Worm (Caenorhabditis elegans) whole organism, dauer: ENCODE measurements around the gene eef-1B.2.

Experiments used
- unc-62 ChIP-seq: sonication (generic microtip); optimal IDR thresholded peaks from 2 replicates; lab custom pipeline; 2017; ENCODE audit warnings: missing biosample characterization, missing genetic modification reagents, missing genetic modification characterization

eef-1B.2 gene

DNA sequence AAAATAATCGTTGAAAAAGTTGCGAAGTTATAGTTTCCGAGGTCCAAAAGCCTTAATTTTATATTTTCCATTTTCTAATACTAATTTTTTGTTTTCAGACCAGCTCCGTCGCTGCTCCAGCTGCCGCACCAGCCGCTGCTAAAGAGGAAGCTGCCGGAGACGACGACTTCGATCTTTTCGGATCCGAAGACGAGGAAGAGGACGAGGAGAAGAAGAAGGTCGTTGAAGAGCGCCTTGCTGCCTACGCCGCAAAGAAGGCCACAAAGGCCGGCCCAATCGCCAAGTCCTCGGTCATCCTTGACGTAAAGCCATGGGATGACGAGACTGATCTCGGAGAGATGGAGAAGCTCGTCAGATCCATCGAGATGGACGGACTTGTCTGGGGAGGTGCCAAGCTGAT is 1.7 kb downstream of the eef-1B.2 start:
- TF ChIP-seq unc-62 (GFP tag; lab: Kevin White, UChicago): no peak

DNA sequence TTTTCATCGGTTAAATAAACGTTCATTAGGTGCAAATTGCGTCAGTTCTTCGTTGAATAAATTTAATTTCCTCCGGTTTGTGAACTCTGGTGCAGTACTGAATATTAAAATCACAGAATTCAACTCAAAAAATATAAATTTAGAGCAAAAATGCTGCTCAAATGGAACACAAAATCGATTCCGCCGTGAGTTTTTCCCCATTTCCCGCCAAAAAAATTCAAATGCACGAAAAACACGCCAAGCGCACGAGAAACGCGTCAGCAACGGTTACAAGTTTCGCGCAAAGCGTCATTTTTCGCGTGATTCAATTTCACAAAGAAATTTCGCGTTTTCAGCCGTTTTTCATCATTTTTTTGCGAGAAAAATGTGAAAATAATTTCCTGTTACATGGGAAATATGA is 2.3 kb downstream of the eef-1B.2 start, which contains the start of gene hrpu-1:
TSS of gene hrpu-1 (plus strand) at position 140 of the 400 bp plus-strand sequence.
- no peak for TF ChIP-seq unc-62 (GFP tag; lab: Kevin White, UChicago)

DNA sequence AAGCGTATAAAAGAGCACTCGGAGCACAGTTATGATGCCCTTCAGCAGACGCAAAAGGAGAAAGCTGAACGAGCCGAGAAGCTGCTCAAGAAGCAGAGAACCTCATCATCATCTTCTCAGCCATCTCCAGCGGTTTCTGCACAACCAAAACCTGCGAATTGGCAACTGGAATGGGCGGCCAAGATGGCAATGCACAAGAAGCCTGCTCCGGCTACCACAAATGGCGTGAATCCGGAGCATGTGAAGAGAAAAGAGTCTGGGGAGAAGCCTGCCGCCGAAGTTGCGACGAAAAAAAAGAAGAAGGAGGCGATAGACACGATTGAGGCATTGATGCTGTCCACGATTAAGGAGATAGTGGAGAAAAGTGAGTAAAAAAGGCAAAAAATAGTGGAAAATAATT is 4.0 kb downstream of the eef-1B.2 start:
- TF ChIP-seq unc-62 (GFP tag; lab: Kevin White, UChicago): no peak

DNA sequence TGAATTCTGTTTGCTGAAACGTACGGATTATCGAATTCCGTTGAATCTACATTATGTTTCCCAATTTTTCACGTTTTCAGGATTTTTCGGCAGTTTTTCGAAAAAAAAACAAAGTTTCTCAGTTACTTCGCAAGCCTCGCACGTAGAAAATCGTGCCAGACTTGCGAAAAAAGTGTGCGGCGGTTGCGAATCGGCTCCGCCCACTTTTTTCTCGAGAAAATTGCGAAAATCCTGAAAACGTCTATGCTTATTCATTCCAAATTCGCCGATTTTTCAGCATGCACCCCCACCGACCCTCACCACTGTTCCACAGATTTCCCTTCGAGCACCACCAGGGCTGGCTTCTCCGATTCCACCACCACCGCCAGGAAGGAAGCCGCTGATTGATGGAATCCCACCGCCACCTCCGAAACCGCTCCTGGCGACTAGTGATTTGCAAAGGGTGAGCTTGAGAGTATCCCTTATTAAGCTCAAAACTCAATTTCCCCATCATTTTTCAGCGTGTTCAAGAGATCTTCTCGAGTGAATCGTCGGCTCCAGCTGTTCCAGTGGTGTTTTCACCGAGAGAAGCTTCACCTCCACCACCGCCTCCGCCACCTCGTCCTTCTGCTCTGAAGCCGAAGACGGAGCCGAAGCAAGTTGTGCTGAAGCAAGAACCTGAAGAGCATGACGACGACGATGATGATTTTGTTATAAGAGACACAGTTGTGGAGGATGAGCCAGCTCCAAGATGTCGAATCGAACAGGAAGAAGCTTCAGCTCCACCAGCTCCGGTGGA is 5.2 kb downstream of the eef-1B.2 start:
- TF ChIP-seq unc-62 (GFP tag; lab: Kevin White, UChicago): no peak

DNA sequence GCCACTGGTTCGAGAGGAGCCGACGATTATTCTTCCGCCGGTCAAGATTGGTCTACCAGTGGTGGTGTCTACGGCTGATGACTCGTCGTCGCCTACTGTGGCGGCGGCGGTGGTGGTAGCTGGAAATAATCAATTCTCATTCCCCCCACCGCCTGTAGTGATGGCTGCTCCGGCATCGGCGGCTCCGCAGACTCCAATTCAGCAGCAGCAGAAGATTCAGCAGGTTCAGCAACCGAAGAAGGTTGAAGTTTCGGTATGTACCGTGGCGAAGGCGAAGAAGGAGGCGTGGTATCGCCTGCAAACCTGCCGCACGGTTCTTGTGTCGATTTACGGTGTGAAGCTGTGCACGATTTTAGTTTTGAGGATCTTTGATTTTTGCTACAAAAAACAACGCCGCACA is 9.0 kb downstream of the eef-1B.2 start:
- no peak for TF ChIP-seq unc-62 (GFP tag; lab: Kevin White, UChicago)

DNA sequence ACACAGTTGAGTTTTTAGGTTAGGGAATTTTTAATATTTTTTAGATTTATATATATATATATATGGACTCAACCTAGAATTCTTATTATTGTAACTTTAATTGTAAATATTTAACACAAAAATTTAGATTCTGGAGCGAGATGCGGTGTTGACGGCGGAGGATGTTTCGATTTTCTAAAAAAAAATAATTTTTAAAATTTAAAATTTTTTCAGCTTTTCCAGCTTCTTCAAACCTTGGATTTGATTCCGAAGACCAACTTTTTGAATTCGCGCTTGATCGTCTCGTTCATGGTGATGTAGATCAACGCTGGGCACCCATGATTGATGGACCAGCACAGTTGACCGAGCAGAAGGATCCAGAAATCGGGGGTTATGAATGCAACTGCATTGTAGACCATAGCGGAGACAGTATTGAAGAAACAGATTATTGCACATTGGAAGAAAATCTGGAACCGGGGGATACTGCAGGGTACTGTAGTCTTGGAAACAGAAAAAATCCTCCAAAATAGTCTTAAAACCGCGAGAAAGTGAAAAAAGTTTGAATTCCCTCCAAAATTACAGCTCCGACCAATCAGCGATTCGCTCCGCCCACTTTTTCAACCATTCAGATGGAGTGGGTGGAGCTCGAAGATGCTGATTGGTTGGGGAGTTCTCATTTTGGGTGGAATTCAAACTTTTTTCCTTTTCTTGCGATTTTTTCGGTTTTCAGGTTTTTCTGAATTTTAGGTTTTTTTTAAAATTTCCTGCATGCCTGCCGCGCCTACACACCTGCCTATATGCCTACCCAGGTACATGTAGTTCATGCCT is 12.4 kb downstream of the eef-1B.2 start:
- no peak for TF ChIP-seq unc-62 (GFP tag; lab: Kevin White, UChicago)

DNA sequence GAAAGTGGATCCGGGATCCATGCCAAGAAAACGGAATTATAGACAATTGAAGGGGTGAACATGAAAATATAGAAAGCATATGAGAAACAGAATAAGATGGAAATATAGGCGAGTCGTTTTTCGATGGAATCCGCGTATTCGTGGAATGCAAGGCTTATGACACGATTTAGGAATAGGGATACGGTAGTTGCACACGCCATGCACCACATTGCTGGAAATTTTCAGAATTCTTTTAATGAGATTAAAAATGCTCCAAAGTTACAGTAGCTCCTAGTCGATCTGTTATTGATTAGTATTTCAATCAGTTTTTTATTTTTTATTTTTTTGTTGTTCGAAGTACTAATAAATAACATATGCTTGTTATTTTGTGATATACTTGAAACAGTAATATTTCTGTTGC is 13.9 kb downstream of the eef-1B.2 start:
- TF ChIP-seq unc-62 (GFP tag; lab: Kevin White, UChicago): no peak

DNA sequence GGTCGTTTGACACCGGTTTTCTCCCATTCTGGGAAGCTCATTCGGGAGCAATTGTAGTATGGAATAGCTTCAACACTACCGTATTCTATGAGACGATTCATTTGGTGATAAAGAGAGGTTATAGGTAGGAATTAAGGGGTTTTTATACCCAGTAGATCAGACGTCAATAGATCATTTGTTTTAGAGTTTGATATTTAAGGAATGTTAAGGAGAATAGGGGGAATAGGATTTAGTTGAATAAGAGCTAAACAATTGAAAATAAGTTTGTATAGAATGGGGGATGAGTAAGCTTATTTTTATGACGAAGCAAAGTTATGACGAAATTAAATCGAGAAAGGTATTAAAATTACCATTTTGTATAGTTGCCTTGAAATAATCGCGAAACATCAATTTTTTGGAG is 16.1 kb downstream of the eef-1B.2 start, which contains the start of gene srt-47:
TSS of gene srt-47 (minus strand) at position 101 of the 400 bp plus-strand sequence.
- no peak for TF ChIP-seq unc-62 (GFP tag; lab: Kevin White, UChicago)

DNA sequence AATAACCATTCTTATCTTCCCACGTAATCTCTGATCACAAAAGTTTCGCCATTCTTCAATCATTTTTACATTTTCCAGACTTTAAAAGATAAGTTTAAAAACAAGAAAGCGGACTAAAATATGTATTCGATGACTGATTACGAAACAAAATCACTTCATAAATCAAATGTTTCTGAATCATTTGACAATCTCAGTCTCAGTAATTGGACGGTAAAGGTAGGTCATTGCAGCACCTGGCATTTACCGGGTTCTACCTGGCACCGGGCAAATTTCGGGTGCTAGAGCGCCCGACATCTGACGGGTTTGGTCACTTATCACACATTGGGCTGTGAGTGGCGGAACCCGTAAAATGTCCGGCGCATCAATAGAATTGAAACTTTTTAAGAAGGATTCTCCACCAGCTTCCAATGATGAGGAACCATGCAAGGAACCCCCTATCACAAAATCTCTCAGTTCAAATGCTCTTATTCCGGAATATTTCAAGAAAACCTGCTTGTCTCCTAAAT is 19.0 kb downstream of the eef-1B.2 start, which contains the start of gene Y41E3.19:
TSS of gene Y41E3.19 (plus strand) at position 51 of the 506 bp plus-strand sequence.
- TF ChIP-seq unc-62 (GFP tag; lab: Kevin White, UChicago): no peak

DNA sequence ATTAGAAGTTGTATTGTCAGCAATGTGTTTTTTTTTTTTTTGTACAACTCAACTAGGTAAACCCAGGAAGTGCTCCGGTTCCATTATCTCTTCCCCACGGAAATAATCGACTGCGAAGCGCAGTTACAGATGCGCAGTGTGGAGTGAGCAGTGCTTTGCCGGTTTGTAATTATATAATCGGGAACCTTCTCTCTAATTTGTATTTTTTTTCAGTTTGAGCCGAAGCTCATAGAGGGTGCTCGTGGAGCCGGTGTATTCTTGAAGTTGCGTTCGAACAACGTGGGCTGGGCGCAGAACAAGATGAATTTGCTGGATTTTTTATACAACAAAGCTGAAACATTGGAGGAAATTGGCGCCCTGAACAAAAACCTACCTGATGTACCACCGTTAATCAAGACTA is 20.9 kb downstream of the eef-1B.2 start, which contains the start of gene Y41E3.13:
TSS of gene Y41E3.13 (plus strand) at position 301 of the 400 bp plus-strand sequence.
- no peak for TF ChIP-seq unc-62 (GFP tag; lab: Kevin White, UChicago)

DNA sequence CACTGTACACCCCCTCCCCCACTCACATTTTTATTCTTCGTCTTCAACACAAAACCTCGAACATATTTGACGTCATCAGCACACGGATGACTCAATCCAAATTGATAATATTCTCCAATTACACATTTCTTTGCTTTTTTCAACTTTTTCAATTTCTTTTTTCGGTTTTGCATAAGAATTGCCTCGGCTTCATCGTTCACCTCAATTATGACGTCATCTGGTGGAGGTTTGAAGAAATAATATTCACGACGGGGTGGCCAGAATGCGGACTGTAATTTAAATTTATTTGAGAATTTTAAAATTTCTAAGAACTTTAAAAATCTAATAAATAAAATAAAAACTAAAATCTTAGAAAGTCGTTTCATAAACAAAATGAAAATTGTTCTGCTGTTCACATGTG is 26.7 kb downstream of the eef-1B.2 start:
- no peak for TF ChIP-seq unc-62 (GFP tag; lab: Kevin White, UChicago)

DNA sequence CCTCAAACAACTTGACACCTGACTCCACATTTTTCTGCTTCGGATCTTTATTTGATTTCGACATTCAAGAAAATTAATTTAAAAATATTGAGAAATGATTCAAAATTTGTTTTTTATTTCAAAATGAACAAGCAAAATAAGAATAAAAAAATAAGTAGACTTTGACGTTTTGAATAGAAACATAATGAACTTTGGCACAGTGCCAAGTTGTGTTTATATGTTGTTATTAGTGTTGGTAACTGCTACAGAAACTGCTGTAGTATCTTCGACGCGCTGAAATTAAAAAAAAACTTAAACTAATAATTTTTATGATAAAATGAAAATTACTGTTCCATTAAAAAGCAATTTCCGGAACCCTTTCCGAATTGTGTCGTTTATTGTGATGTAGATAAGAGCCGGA is 28.5 kb downstream of the eef-1B.2 start, which contains the start of gene Y41E3.18:
TSS of gene Y41E3.18 (minus strand) at position 101 of the 400 bp plus-strand sequence.
- no peak for TF ChIP-seq unc-62 (GFP tag; lab: Kevin White, UChicago)

DNA sequence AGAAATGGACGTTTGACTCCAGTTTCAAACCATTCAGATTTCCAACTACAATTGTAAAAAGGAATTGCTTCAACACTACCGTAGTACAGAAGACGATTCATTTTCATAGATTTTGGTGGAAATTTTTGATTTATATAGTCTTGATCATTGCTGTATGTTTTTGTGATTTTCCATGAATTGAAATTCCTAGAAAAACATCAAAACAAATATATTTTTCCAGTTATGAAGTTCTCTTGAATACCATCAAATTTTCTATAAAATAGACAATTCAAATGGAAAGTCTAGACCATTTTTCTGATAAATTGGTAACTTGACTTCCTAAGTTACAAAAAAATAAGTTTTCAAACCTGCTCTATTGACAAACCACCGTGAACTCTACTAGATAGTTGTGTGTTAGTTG is 31.7 kb downstream of the eef-1B.2 start, which contains the start of gene srt-48:
TSS of gene srt-48 (minus strand) at position 101 of the 400 bp plus-strand sequence.
- TF ChIP-seq unc-62 (GFP tag; lab: Kevin White, UChicago): no peak

DNA sequence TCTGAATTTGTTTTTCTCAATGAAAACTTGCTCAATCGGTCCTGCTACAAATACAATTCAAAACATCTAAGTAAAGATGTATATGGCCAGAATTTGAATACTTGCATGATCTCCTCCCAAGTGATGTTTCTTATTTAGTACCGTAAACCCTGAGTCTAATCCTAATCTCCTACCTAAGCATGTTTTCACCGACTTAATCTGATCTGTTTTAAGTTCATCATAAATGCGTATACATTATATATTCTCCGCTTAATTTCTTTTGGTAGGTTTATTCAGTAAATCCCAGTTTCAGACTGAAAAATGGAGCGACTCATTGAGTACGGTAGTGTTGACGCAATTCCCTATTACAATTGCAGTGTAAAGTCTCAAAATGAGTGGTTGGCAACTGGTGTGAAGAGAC is 37.3 kb downstream of the eef-1B.2 start, which contains the start of gene srt-50:
TSS of gene srt-50 (plus strand) at position 301 of the 400 bp plus-strand sequence.
- no peak for TF ChIP-seq unc-62 (GFP tag; lab: Kevin White, UChicago)
